Fruit fly (Drosophila melanogaster): ENCODE results near the gene FucTD.
"Not testable (repeated sequence)": the region's sequence is repeated elsewhere in the genome, so short reads cannot be mapped to it uniquely, and the experiment has no call there.

The FucTD gene

dm6 chr3L:1391993-1392952, 23.8 kb upstream of the FucTD start:
- TF ChIP-seq CG4496 (GFP tag; IDR thresholded peaks at IDR 0.05): peak; percentile 86
- peak; percentile 88 for TF ChIP-seq Pif1A (GFP tag; optimal IDR thresholded peaks at IDR 0.05)
- TF ChIP-seq CG14655 (GFP tag; optimal IDR thresholded peaks at IDR 0.05): peak; percentile 93
- TF ChIP-seq CG32121 (GFP tag; IDR thresholded peaks at IDR 0.05): peak; percentile 28; the same call in 1 of the 2 replicates
- TF ChIP-seq CG13204 (GFP tag; optimal IDR thresholded peaks at IDR 0.05): peak; percentile 66
- TF ChIP-seq gl (tag; optimal IDR thresholded peaks at IDR 0.05): peak; percentile 76
- peak; percentile 85 for TF ChIP-seq Pif1B (GFP tag; optimal IDR thresholded peaks at IDR 0.05)
- TF ChIP-seq CG8159 (tag; optimal IDR thresholded peaks at IDR 0.05): peak; percentile 90
- peak; percentile 89 for TF ChIP-seq CG9948 (tag; optimal IDR thresholded peaks at IDR 0.05)
- TF ChIP-seq Snoo (tag; optimal IDR thresholded peaks at IDR 0.05): peak; percentile 20
- peak; percentile 75 for TF ChIP-seq Ets98B (GFP tag; IDR thresholded peaks at IDR 0.05)
- peak; percentile 74 for TF ChIP-seq EcR (GFP tag; optimal IDR thresholded peaks at IDR 0.05)
- peak; percentile 90 for TF ChIP-seq CG34367 (tag; optimal IDR thresholded peaks at IDR 0.05)
- peak; percentile 77 for TF ChIP-seq CG12605 (GFP tag; IDR thresholded peaks at IDR 0.05)
- no peak for TF ChIP-seq CG10348 (GFP tag; IDR thresholded peaks at IDR 0.05)
- TF ChIP-seq CG17806 (tag; optimal IDR thresholded peaks at IDR 0.05): peak; percentile 90
- TF ChIP-seq CG15710 (tag; optimal IDR thresholded peaks at IDR 0.05): peak; percentile 87
- TF ChIP-seq fd96Ca (GFP tag; IDR thresholded peaks at IDR 0.05): peak; percentile 76
- 0 out of 2 replicates have a peak, but pooled peaks have one; percentile 23 for TF ChIP-seq rn (GFP tag; IDR thresholded peaks at IDR 0.05)
- TF ChIP-seq CG8301 (tag; optimal IDR thresholded peaks at IDR 0.05): peak; percentile 88
- TF ChIP-seq D1 (tag; optimal IDR thresholded peaks at IDR 0.05): peak; percentile 85

DNA sequence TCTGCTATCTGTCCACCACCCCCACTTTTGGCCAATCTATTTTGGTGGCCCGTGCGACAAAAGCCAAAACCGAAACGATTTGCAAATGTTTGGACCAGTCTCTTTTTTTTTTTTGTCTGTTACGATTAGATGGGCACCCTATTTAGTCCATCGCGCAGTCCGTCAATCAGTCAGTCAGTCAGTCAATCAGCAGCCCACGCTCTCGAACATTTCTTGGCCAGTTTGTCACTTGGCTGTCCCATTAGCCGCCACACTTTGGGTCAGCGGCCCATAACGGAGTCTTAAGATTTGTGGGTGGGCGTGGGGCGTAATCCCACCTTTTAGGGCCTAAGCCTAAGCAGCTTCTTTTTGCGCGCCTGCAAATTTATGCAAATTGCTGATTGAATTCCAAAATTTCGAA, 21.6 kb upstream of the FucTD start:
- TF ChIP-seq CG13204 (GFP tag; optimal IDR thresholded peaks at IDR 0.05) (no peak), CG9948 (tag; optimal IDR thresholded peaks at IDR 0.05) (no peak), CG8159 (tag; optimal IDR thresholded peaks at IDR 0.05) (no peak), Pif1B (GFP tag; optimal IDR thresholded peaks at IDR 0.05) (no peak), Snoo (tag; optimal IDR thresholded peaks at IDR 0.05) (no peak), EcR (GFP tag; optimal IDR thresholded peaks at IDR 0.05) (no peak), CG32121 (GFP tag; IDR thresholded peaks at IDR 0.05) (no peak), CG14655 (GFP tag; optimal IDR thresholded peaks at IDR 0.05) (no peak), CG10348 (GFP tag; IDR thresholded peaks at IDR 0.05) (no peak), D1 (tag; optimal IDR thresholded peaks at IDR 0.05) (no peak), rn (GFP tag; IDR thresholded peaks at IDR 0.05) (no peak), gl (tag; optimal IDR thresholded peaks at IDR 0.05) (no peak), CG12605 (GFP tag; IDR thresholded peaks at IDR 0.05) (no peak), CG34367 (tag; optimal IDR thresholded peaks at IDR 0.05) (no peak), fd96Ca (GFP tag; IDR thresholded peaks at IDR 0.05) (no peak), Pif1A (GFP tag; optimal IDR thresholded peaks at IDR 0.05) (no peak)

DNA sequence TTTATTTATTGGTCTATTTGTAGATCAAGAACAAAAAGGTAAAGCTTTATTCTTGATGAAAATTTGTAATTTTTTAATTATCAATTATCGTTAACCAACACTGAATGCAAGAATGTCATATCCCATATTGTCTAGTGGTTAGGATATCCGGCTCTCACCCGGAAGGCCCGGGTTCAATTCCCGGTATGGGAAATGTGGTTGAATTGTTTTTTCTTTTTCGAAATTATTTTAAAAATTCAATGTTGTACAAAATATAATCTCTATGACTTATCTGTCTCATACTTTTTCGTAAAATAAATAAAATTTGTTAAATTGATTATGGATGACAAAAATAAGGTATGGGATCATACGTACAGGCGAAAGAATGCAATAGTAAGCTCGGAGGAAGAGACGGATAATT, 17.7 kb upstream of the FucTD start, which contains the start of gene CG32320:
CG32320 (plus strand) TSS at position 301 of the 400 bp plus-strand sequence.
- not testable (repeated sequence) for TF ChIP-seq CG13204 (GFP tag; optimal IDR thresholded peaks at IDR 0.05); CG10348 (GFP tag; IDR thresholded peaks at IDR 0.05); EcR (GFP tag; optimal IDR thresholded peaks at IDR 0.05)

- TF ChIP-seq CG4496 (GFP tag; IDR thresholded peaks at IDR 0.05) (no peak), Pif1A (GFP tag; optimal IDR thresholded peaks at IDR 0.05) (no peak), CG17806 (tag; optimal IDR thresholded peaks at IDR 0.05) (no peak), EcR (GFP tag; optimal IDR thresholded peaks at IDR 0.05) (no peak), D1 (tag; optimal IDR thresholded peaks at IDR 0.05) (no peak), CG10348 (GFP tag; IDR thresholded peaks at IDR 0.05) (no peak), rn (GFP tag; IDR thresholded peaks at IDR 0.05) (no peak), CG8301 (tag; optimal IDR thresholded peaks at IDR 0.05) (no peak), CG14655 (GFP tag; optimal IDR thresholded peaks at IDR 0.05) (no peak), CG8159 (tag; optimal IDR thresholded peaks at IDR 0.05) (no peak), gl (tag; optimal IDR thresholded peaks at IDR 0.05) (no peak), CG15710 (tag; optimal IDR thresholded peaks at IDR 0.05) (no peak), CG32121 (GFP tag; IDR thresholded peaks at IDR 0.05) (no peak), CG34367 (tag; optimal IDR thresholded peaks at IDR 0.05) (no peak), fd96Ca (GFP tag; IDR thresholded peaks at IDR 0.05) (no peak), CG9948 (tag; optimal IDR thresholded peaks at IDR 0.05) (no peak), Pif1B (GFP tag; optimal IDR thresholded peaks at IDR 0.05) (no peak), CG13204 (GFP tag; optimal IDR thresholded peaks at IDR 0.05) (no peak)
Measured at dm6 chr3L:1401364-1401978, 14.6 kb upstream of the FucTD start.

DNA sequence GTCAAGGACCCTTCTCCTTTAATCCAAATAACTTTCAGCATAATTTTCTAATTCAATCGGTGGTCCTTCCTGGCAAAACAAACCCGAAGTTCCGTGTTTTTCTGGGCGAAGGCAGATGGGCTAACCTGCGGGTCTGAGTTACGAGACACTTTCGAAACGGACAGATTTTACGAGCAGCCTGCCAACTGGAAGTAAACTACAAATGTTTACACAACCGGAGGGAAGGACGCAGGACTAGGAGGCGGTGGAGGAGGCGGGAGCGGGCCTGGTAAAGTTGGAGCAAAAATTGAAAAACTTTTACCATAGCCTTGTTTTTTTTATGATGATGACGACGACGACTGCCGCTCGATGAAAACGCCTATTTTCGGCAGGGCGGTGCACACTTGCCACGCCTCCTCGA, 13.9 kb upstream of the FucTD start:
- no peak for TF ChIP-seq CG12605 (GFP tag; IDR thresholded peaks at IDR 0.05)

dm6 chr3L:1404549-1404948, 11.5 kb upstream of the FucTD start:
- TF ChIP-seq fd96Ca (GFP tag; IDR thresholded peaks at IDR 0.05) (no peak), CG32121 (GFP tag; IDR thresholded peaks at IDR 0.05) (no peak), rn (GFP tag; IDR thresholded peaks at IDR 0.05) (no peak), CG4496 (GFP tag; IDR thresholded peaks at IDR 0.05) (no peak), CG10348 (GFP tag; IDR thresholded peaks at IDR 0.05) (no peak), Ets98B (GFP tag; IDR thresholded peaks at IDR 0.05) (no peak), Snoo (tag; optimal IDR thresholded peaks at IDR 0.05) (no peak), CG9948 (tag; optimal IDR thresholded peaks at IDR 0.05) (no peak)

Data from whole organism, pupa.